Worm (Caenorhabditis elegans): ENCODE measurements around the gene F31A3.3.

- TF ChIP-seq nhr-25 (tag; optimal IDR thresholded peaks at IDR 0.05; ENCODE audit: borderline replicate concordance, insufficient read depth) = no peak
- no peak for TF ChIP-seq snpc-4 (tag; optimal IDR thresholded peaks at IDR 0.05)
- no peak for TF ChIP-seq nhr-11 (tag; optimal IDR thresholded peaks at IDR 0.05)
- no peak for TF ChIP-seq pqm-1 (tag; optimal IDR thresholded peaks at IDR 0.05)
- no peak for TF ChIP-seq ztf-11 (tag; optimal IDR thresholded peaks at IDR 0.05)
- TF ChIP-seq nhr-237 (tag; optimal IDR thresholded peaks at IDR 0.05) = no peak
- TF ChIP-seq egl-27 (tag; optimal IDR thresholded peaks at IDR 0.05) = no peak
These were observed 47.1 kb downstream of the F31A3.3 start, which contains the start of gene npr-24 for ce11 chrX:17486735-17487134.
